Fruit fly (Drosophila melanogaster): Measurements from ENCODE around the gene CG42726.

CG42726 gene

dm6 chr3R:15347822-15348221 is at the start of gene CG42726, which contains the start of gene CG42727:
Gene CG42726 (plus strand): TSS chr3R:15348048.
Gene CG42727 (plus strand): TSS chr3R:15348048.
- TF ChIP-seq CG8478 (optimal IDR thresholded peaks at IDR 0.05), result no peak
- TF ChIP-seq CTCF (optimal IDR thresholded peaks at IDR 0.05), result no peak

- no peak for TF ChIP-seq CTCF (optimal IDR thresholded peaks at IDR 0.05)
- no peak for TF ChIP-seq CG8478 (optimal IDR thresholded peaks at IDR 0.05)
These were observed 42.6 kb upstream of the CG42726 start for dm6 chr3R:15305246-15305645.

dm6 chr3R:15309924-15310323 is 37.9 kb upstream of the CG42726 start, which contains the start of gene Tm2:
Gene Tm2 (plus strand): TSS chr3R:15310193.
- no peak for TF ChIP-seq CTCF (optimal IDR thresholded peaks at IDR 0.05)
- no peak for TF ChIP-seq CG8478 (optimal IDR thresholded peaks at IDR 0.05)

- TF ChIP-seq CTCF (optimal IDR thresholded peaks at IDR 0.05) (no peak), CG8478 (optimal IDR thresholded peaks at IDR 0.05) (no peak)
These were observed 37.2 kb upstream of the CG42726 start for dm6 chr3R:15310695-15311094.

dm6 chr3R:15313836-15314235 is 34.0 kb upstream of the CG42726 start:
- no peak for TF ChIP-seq CTCF (optimal IDR thresholded peaks at IDR 0.05)
- no peak for TF ChIP-seq CG8478 (optimal IDR thresholded peaks at IDR 0.05)

dm6 chr3R:15316326-15316725 is 31.5 kb upstream of the CG42726 start, which contains the start of gene CG14866:
Gene CG14866 (plus strand): TSS chr3R:15316471.
- TF ChIP-seq CTCF (optimal IDR thresholded peaks at IDR 0.05) (no peak), CG8478 (optimal IDR thresholded peaks at IDR 0.05) (no peak)

dm6 chr3R:15319912-15320746 is 27.7 kb upstream of the CG42726 start, which contains the start of the genes CG6276 and CG44040:
Gene CG6276 (minus strand): TSS chr3R:15320069.
Gene CG44040 (plus strand): TSS chr3R:15320378.
- TF ChIP-seq CG8478 (optimal IDR thresholded peaks at IDR 0.05), result no peak
- no peak for TF ChIP-seq CTCF (optimal IDR thresholded peaks at IDR 0.05)

- TF ChIP-seq CG8478 (optimal IDR thresholded peaks at IDR 0.05) (no peak), CTCF (optimal IDR thresholded peaks at IDR 0.05) (no peak)
These were observed 27.1 kb upstream of the CG42726 start, which contains the start of gene ear for dm6 chr3R:15320747-15321085. Gene ear (plus strand): TSS chr3R:15320756.

dm6 chr3R:15328083-15328779 is 19.6 kb upstream of the CG42726 start, which contains the start of the genes CG6236 and ea:
Gene CG6236 (minus strand): TSS chr3R:15328269.
Gene ea (plus strand): TSS chr3R:15328729.
- TF ChIP-seq CTCF (optimal IDR thresholded peaks at IDR 0.05), result no peak
- TF ChIP-seq CG8478 (optimal IDR thresholded peaks at IDR 0.05), result no peak

dm6 chr3R:15330472-15330871 is 17.4 kb upstream of the CG42726 start, which contains the start of gene mRpL9:
Gene mRpL9 (plus strand): TSS chr3R:15330738.
- TF ChIP-seq CTCF (optimal IDR thresholded peaks at IDR 0.05) (peak; percentile 4 to 23), CG8478 (optimal IDR thresholded peaks at IDR 0.05) (no peak)

dm6 chr3R:15332994-15333393 is 14.9 kb upstream of the CG42726 start, which contains the start of the genes Fkbp39 and Cyfip:
Gene Fkbp39 (minus strand): TSS chr3R:15333133.
Gene Cyfip (plus strand): TSS chr3R:15333266.
- TF ChIP-seq CG8478 (optimal IDR thresholded peaks at IDR 0.05) (no peak), CTCF (optimal IDR thresholded peaks at IDR 0.05) (peak; percentile 41 to 48)

dm6 chr3R:15339111-15339510 is 8.7 kb upstream of the CG42726 start:
- TF ChIP-seq CG8478 (optimal IDR thresholded peaks at IDR 0.05) (no peak), CTCF (optimal IDR thresholded peaks at IDR 0.05) (no peak)

- TF ChIP-seq CG8478 (optimal IDR thresholded peaks at IDR 0.05) (no peak), CTCF (optimal IDR thresholded peaks at IDR 0.05) (no peak)
These were observed 7.7 kb upstream of the CG42726 start, which contains the start of gene SerRS-m for dm6 chr3R:15340052-15340732. Gene SerRS-m (plus strand): TSS chr3R:15340667.

dm6 chr3R:15342432-15342925 is 5.4 kb upstream of the CG42726 start:
- TF ChIP-seq CTCF (optimal IDR thresholded peaks at IDR 0.05) (no peak), CG8478 (optimal IDR thresholded peaks at IDR 0.05) (no peak)
